Fruit fly (Drosophila melanogaster) whole organism, embryonic: ENCODE results near the gene CG9044.

Experiments
- CG11723 ChIP-seq: fragments of 200-800 bp; sonication (Bioruptor generic); optimal IDR thresholded peaks from 2 replicates; lab custom pipeline; 2017; ENCODE audit warnings: missing biosample characterization, mild to moderate bottlenecking, missing genetic modification characterization
- CG13424 ChIP-seq: fragments of 200-800 bp; sonication (Bioruptor generic); optimal IDR thresholded peaks from 2 replicates; lab custom pipeline; 2019; ENCODE audit warnings: missing biosample characterization, mild to moderate bottlenecking, missing genetic modification characterization, moderate library complexity
- CG14965 ChIP-seq: fragments of 200-800 bp; sonication (Bioruptor generic); optimal IDR thresholded peaks from 2 replicates; lab custom pipeline; 2016; ENCODE audit warnings: missing biosample characterization, missing genetic modification characterization, borderline replicate concordance
- CG16863 ChIP-seq: fragments of 200-800 bp; sonication (Bioruptor generic); optimal IDR thresholded peaks from 3 replicates; lab custom pipeline; 2016; ENCODE audit warnings: missing biosample characterization, missing genetic modification characterization
- CG17328 ChIP-seq: fragments of 200-800 bp; sonication (Bioruptor generic); IDR thresholded peaks from 2 replicates; pipeline ENCODE4 v1.3.6; 2022; ENCODE audit warnings: missing biosample characterization, missing genetic modification characterization
- CG3281 ChIP-seq: fragments of 200-800 bp; sonication (Bioruptor generic); optimal IDR thresholded peaks from 3 replicates; lab custom pipeline; 2017; ENCODE audit warnings: missing biosample characterization, mild to moderate bottlenecking, missing genetic modification characterization
- CG9437 ChIP-seq: fragments of 200-800 bp; sonication (Bioruptor generic); optimal IDR thresholded peaks from 2 replicates; lab custom pipeline; 2018; ENCODE audit warnings: missing biosample characterization, mild to moderate bottlenecking, missing genetic modification characterization
- CG9609 ChIP-seq: fragments of 200-800 bp; sonication (Bioruptor generic); optimal IDR thresholded peaks from 3 replicates; lab custom pipeline; 2016; ENCODE audit warnings: missing biosample characterization, missing genetic modification characterization
- Doc2 ChIP-seq: fragments of 200-800 bp; sonication (Bioruptor generic); IDR thresholded peaks from 2 replicates; pipeline ENCODE4 v1.3.6; 2022; ENCODE audit warnings: missing biosample characterization, missing genetic modification characterization
- E2f2 ChIP-seq: fragments of 200-800 bp; sonication (Bioruptor generic); IDR thresholded peaks from 2 replicates; pipeline ENCODE4 v1.3.6; 2022; ENCODE audit warnings: missing biosample characterization, missing genetic modification characterization
- Gug ChIP-seq: fragments of 200-800 bp; sonication (Bioruptor generic); IDR thresholded peaks from 4 replicates; pipeline ENCODE4 v1.3.6; 2022; ENCODE audit warnings: missing biosample characterization, missing genetic modification characterization
- HLHmδ ChIP-seq: fragments of 200-800 bp; sonication (Bioruptor generic); optimal IDR thresholded peaks from 2 replicates; lab custom pipeline; 2018; ENCODE audit warnings: missing biosample characterization, mild to moderate bottlenecking, missing genetic modification characterization, moderate library complexity
- NC2β ChIP-seq: fragments of 200-800 bp; sonication (Bioruptor generic); optimal IDR thresholded peaks from 2 replicates; lab custom pipeline; 2016; ENCODE audit warnings: missing biosample characterization, missing genetic modification characterization
- TFAM ChIP-seq: fragments of 200-800 bp; sonication (Bioruptor generic); optimal IDR thresholded peaks from 2 replicates; lab custom pipeline; 2017; ENCODE audit warnings: missing biosample characterization, missing genetic modification characterization, inconsistent platforms
- ara ChIP-seq: fragments of 200-800 bp; sonication (Bioruptor generic); IDR thresholded peaks from 2 replicates; pipeline ENCODE4 v1.3.6; 2022; ENCODE audit warnings: missing biosample characterization, missing genetic modification characterization
- caup ChIP-seq: fragments of 200-800 bp; sonication (Bioruptor generic); optimal IDR thresholded peaks from 3 replicates; lab custom pipeline; 2017; ENCODE audit warnings: missing biosample characterization, mild to moderate bottlenecking, missing genetic modification characterization, moderate library complexity; ENCODE audit not compliant: severe bottlenecking
- cg ChIP-seq: fragments of 200-800 bp; sonication (Bioruptor generic); optimal IDR thresholded peaks from 3 replicates; lab custom pipeline; 2019; ENCODE audit warnings: missing biosample characterization, mild to moderate bottlenecking, missing genetic modification characterization, moderate library complexity
- chif ChIP-seq, 2 experiments: fragments of 200-800 bp; sonication (Bioruptor generic); optimal IDR thresholded peaks; 3 replicates each; lab custom pipeline; 2016; ENCODE audit warnings: missing biosample characterization in 2 of 2, missing genetic modification characterization in 2 of 2
- dimm ChIP-seq: fragments of 200-800 bp; sonication (Bioruptor generic); IDR thresholded peaks from 2 replicates; pipeline ENCODE4 v1.3.6; 2022; ENCODE audit warnings: missing biosample characterization, missing genetic modification characterization
- fd96Cb ChIP-seq: fragments of 200-800 bp; sonication (Bioruptor generic); optimal IDR thresholded peaks from 2 replicates; lab custom pipeline; 2018; ENCODE audit warnings: missing biosample characterization, mild to moderate bottlenecking, missing genetic modification characterization, moderate library complexity
- gcm ChIP-seq: fragments of 200-800 bp; sonication (Bioruptor generic); optimal IDR thresholded peaks from 2 replicates; lab custom pipeline; 2019; ENCODE audit warnings: missing biosample characterization, mild to moderate bottlenecking, missing genetic modification characterization, moderate library complexity
- gsb-n ChIP-seq: fragments of 200-800 bp; sonication (Bioruptor generic); optimal IDR thresholded peaks from 3 replicates; lab custom pipeline; 2018; ENCODE audit warnings: missing biosample characterization, mild to moderate bottlenecking, missing genetic modification characterization
- hb ChIP-seq: fragments of 200-800 bp; sonication (Bioruptor generic); IDR thresholded peaks from 3 replicates; pipeline ENCODE4 v1.3.6; 2022; ENCODE audit warnings: missing biosample characterization, missing genetic modification characterization; ENCODE audit not compliant: partially characterized antibody
- her ChIP-seq: fragments of 200-800 bp; sonication (Bioruptor generic); optimal IDR thresholded peaks from 2 replicates; lab custom pipeline; 2016; ENCODE audit warnings: missing biosample characterization, missing genetic modification characterization
- luna ChIP-seq: fragments of 200-800 bp; sonication (Bioruptor generic); optimal IDR thresholded peaks from 2 replicates; lab custom pipeline; 2016; ENCODE audit warnings: missing biosample characterization, missing genetic modification characterization
- mirr ChIP-seq: fragments of 200-800 bp; sonication (Bioruptor generic); optimal IDR thresholded peaks from 3 replicates; lab custom pipeline; 2018; ENCODE audit warnings: missing biosample characterization, mild to moderate bottlenecking, missing genetic modification characterization
- nom ChIP-seq: fragments of 200-800 bp; sonication (Bioruptor generic); optimal IDR thresholded peaks from 2 replicates; lab custom pipeline; 2017; ENCODE audit warnings: missing biosample characterization, missing genetic modification characterization, mild to moderate bottlenecking, moderate library complexity, missing genetic modification reagents
- otp ChIP-seq: fragments of 200-800 bp; sonication (Bioruptor generic); IDR thresholded peaks from 3 replicates; pipeline ENCODE4, ENCODE4 v1.3.6; 2022; ENCODE audit warnings: missing biosample characterization, missing genetic modification characterization
- pho ChIP-seq: fragments of 200-800 bp; sonication (Bioruptor generic); optimal IDR thresholded peaks from 2 replicates; lab custom pipeline; 2016; ENCODE audit warnings: missing biosample characterization, missing genetic modification characterization
- ranshi ChIP-seq: fragments of 200-800 bp; sonication (Bioruptor generic); IDR thresholded peaks from 2 replicates; pipeline ENCODE4 v1.3.6; 2022; ENCODE audit warnings: missing biosample characterization, missing genetic modification characterization
- run ChIP-seq: fragments of 200-800 bp; sonication (Bioruptor generic); optimal IDR thresholded peaks from 3 replicates; lab custom pipeline; 2018; ENCODE audit warnings: missing biosample characterization, mild to moderate bottlenecking, missing genetic modification characterization
- sd ChIP-seq: fragments of 200-800 bp; sonication (Bioruptor generic); optimal IDR thresholded peaks from 3 replicates; lab custom pipeline; 2018; ENCODE audit warnings: missing biosample characterization, mild to moderate bottlenecking, missing genetic modification characterization, moderate library complexity
- tna ChIP-seq: fragments of 200-800 bp; sonication (Bioruptor generic); IDR thresholded peaks from 2 replicates; pipeline ENCODE4 v1.3.6; 2022; ENCODE audit warnings: missing biosample characterization, missing genetic modification characterization; ENCODE audit not compliant: partially characterized antibody
- unc-4 ChIP-seq: fragments of 200-800 bp; sonication (Bioruptor generic); IDR thresholded peaks from 2 replicates; pipeline ENCODE4 v1.3.6; 2022; ENCODE audit warnings: missing biosample characterization, missing genetic modification characterization; ENCODE audit not compliant: partially characterized antibody
- vfl ChIP-seq: fragments of 200-800 bp; sonication (Bioruptor generic); optimal IDR thresholded peaks from 2 replicates; lab custom pipeline; 2016; ENCODE audit warnings: missing biosample characterization, missing genetic modification characterization
- wor ChIP-seq: fragments of 200-800 bp; sonication (Bioruptor generic); IDR thresholded peaks from 2 replicates; pipeline ENCODE4 v1.3.6; 2022; ENCODE audit warnings: missing biosample characterization, missing genetic modification characterization

The CG9044 gene

DNA sequence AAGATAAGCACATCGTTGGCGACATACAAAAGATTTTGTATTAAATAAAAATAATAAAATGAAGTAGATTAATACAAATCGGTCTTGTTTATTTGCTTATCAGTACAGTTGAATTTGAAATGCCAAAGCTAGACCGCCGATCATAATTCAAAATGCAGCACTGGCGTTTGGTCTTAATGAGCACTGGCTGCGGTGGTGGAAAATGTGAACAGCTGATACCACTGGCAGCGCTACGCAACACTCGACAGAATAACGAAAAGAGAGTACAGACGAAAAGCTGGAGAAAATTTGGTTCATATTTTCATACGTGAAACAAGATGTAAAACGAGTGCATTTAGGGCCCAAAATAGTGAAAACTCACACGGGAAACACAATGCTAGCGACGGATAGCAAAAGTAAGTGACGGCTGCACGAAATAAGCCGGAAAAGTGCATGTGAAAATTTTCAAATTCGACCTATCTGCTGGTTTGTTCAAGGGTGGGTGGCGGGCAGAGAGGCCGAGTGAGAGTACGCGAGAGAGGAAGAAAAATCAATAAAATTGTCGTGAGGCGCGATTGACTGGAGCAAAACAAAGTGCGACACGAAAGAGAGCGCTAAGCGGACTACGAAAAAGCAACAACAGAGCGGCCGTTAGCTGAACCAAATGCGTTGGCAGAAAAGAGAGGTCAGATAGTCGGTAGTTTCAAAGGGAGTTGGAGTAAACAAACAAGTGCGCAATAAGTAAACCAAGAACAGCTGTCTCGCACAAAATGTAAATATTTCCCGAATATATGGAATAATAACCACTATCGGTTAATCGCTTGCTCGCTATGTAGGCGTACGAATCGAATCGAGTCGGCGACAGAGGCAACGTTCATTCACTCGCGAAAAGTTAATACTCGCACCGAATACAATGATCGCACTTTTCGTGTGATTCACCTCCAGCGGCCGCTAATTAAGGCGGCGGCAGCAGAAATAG, 42.1 kb upstream of the CG9044 start, which contains the start of gene bchs (continued):
- TF ChIP-seq otp (GFP tag; lab: Robert Waterston, UW) (peak; percentile 89), E2f2 (peak; percentile 97), NC2β (GFP tag; lab: Kevin White, UChicago) (peak; percentile 83), CG3281 (peak; percentile 92), ara (GFP tag; lab: Robert Waterston, UW) (peak; percentile 79; the same call in 1 of the 2 replicates), dimm (GFP tag; lab: Robert Waterston, UW) (peak; percentile 33; the same call in 1 of the 2 replicates), CG11723 (GFP tag; lab: Kevin White, UChicago) (peak; percentile 92), caup (GFP tag; lab: Kevin White, UChicago) (peak; percentile 96), gsb-n (tag; lab: Kevin White, UChicago) (no peak), sd (tag; lab: Kevin White, UChicago) (peak; percentile 87), wor (GFP tag; lab: Robert Waterston, UW) (no peak), mirr (GFP tag; lab: Kevin White, UChicago) (peak; percentile 96), CG16863 (GFP tag; lab: Kevin White, UChicago) (peak; percentile 85), chif (GFP tag; optimal IDR thresholded peaks at IDR 0.05; lab: Kevin White, UChicago) (peak; percentile 81 to 84), hb (GFP tag; lab: Robert Waterston, UW) (no peak), cg (GFP tag; lab: Kevin White, UChicago) (no peak), HLHmδ (GFP tag; lab: Kevin White, UChicago) (peak; percentile 96), CG14965 (GFP tag; lab: Kevin White, UChicago) (peak; percentile 83), Gug (GFP tag; lab: Robert Waterston, UW) (no peak; the same call in 3 of the 4 replicates), luna (peak; percentile 78), Doc2 (GFP tag; lab: Robert Waterston, UW) (no peak), CG17328 (GFP tag; lab: Robert Waterston, UW) (peak; percentile 72), CG9609 (GFP tag; lab: Kevin White, UChicago) (peak; percentile 33), unc-4 (GFP tag; lab: Robert Waterston, UW) (peak; percentile 18; the same call in 1 of the 2 replicates), fd96Cb (tag; lab: Kevin White, UChicago) (peak; percentile 44), pho (GFP tag; lab: Kevin White, UChicago) (peak; percentile 82), vfl (GFP tag; lab: Kevin White, UChicago) (no peak), CG13424 (tag; lab: Kevin White, UChicago) (peak; percentile 85), gcm (GFP tag; lab: Kevin White, UChicago) (peak; percentile 87)

- TF ChIP-seq tna (GFP tag; lab: Robert Waterston, UW) (no peak), her (GFP tag; lab: Kevin White, UChicago) (no peak), nom (no peak), TFAM (GFP tag; lab: Kevin White, UChicago) (no peak), ranshi (no peak), CG9437 (GFP tag; lab: Kevin White, UChicago) (no peak), run (tag; lab: Kevin White, UChicago) (no peak)
These were observed 39.1 kb upstream of the CG9044 start, which contains the start of gene CG14000 for dm6 chr2L:5910189-5910588. TSS of gene CG14000 (minus strand) at chr2L:5910289.
